Fruit fly (Drosophila melanogaster): ENCODE measurements around the gene mfrn.

Gene mfrn

dm6 chr3R:27922673-27923175 is 25.1 kb downstream of the mfrn start, which contains the start of gene RpL4 (continued):
- TF ChIP-seq CG10979 (tag; optimal IDR thresholded peaks at IDR 0.05) = peak; percentile 57
- peak; percentile 48 for TF ChIP-seq CG10462 (GFP tag; optimal IDR thresholded peaks at IDR 0.05)
- peak; percentile 56 for TF ChIP-seq CG17186 (GFP tag; optimal IDR thresholded peaks at IDR 0.05)
- TF ChIP-seq CG12942 (GFP tag; optimal IDR thresholded peaks at IDR 0.05) = peak; percentile 26
- peak; percentile 52 for TF ChIP-seq CG3726 (GFP tag; IDR thresholded peaks at IDR 0.05)
- peak; percentile 56; the same call in 1 of the 3 replicates for TF ChIP-seq B-H1 (GFP tag; IDR thresholded peaks at IDR 0.05)
- peak; percentile 61; the same call in 1 of the 2 replicates for TF ChIP-seq CG14014 (GFP tag; IDR thresholded peaks at IDR 0.05)
- peak; percentile 76 for TF ChIP-seq CG15601 (tag; optimal IDR thresholded peaks at IDR 0.05)
- TF ChIP-seq B-H2 (GFP tag; optimal IDR thresholded peaks at IDR 0.05) = peak; percentile 96
- TF ChIP-seq jumu (GFP tag; optimal IDR thresholded peaks at IDR 0.05) = no peak
- TF ChIP-seq CG8765 (GFP tag; IDR thresholded peaks at IDR 0.05) = no peak
- peak; percentile 72 for TF ChIP-seq slp2 (GFP tag; optimal IDR thresholded peaks at IDR 0.05)
- peak; percentile 94 for TF ChIP-seq chm (GFP tag; IDR thresholded peaks at IDR 0.05)
- peak; percentile 59 for TF ChIP-seq CG1647 (GFP tag; optimal IDR thresholded peaks at IDR 0.05)
- TF ChIP-seq CG3847 (GFP tag; IDR thresholded peaks at IDR 0.05) = peak; percentile 80
- TF ChIP-seq chinmo (GFP tag; IDR thresholded peaks at IDR 0.05; ENCODE audit: partially characterized antibody) = no peak
- peak; percentile 78 for TF ChIP-seq CG8089 (GFP tag; optimal IDR thresholded peaks at IDR 0.05)
- TF ChIP-seq ase (GFP tag; IDR thresholded peaks at IDR 0.05) = peak; percentile 74; the same call in 2 of the 3 replicates
- peak; percentile 72 for TF ChIP-seq sug (tag; optimal IDR thresholded peaks at IDR 0.05)
- peak; percentile 83 for TF ChIP-seq sd (tag; optimal IDR thresholded peaks at IDR 0.05)
- peak; percentile 44 for TF ChIP-seq oc (tag; optimal IDR thresholded peaks at IDR 0.05)
- TF ChIP-seq phol (tag; optimal IDR thresholded peaks at IDR 0.05) = peak; percentile 86
- TF ChIP-seq CG2889 (GFP tag; IDR thresholded peaks at IDR 0.05) = no peak
- no peak for TF ChIP-seq lov (optimal IDR thresholded peaks at IDR 0.05)
- peak; percentile 87 for TF ChIP-seq lov (GFP tag; IDR thresholded peaks at IDR 0.05)
- TF ChIP-seq ttk (GFP tag; IDR thresholded peaks at IDR 0.05) = peak; percentile 70; the same call in 1 of the 2 replicates
- no peak for TF ChIP-seq jing (GFP tag; optimal IDR thresholded peaks at IDR 0.05)
- TF ChIP-seq lab (GFP tag; optimal IDR thresholded peaks at IDR 0.05) = peak; percentile 93
- no peak for TF ChIP-seq Hr39 (optimal IDR thresholded peaks at IDR 0.05)
- peak; percentile 94 for TF ChIP-seq odd (GFP tag; optimal IDR thresholded peaks at IDR 0.05)
- no peak for TF ChIP-seq Adf1 (GFP tag; IDR thresholded peaks at IDR 0.05)
- TF ChIP-seq eve (GFP tag; optimal IDR thresholded peaks at IDR 0.05) = no peak
- TF ChIP-seq z (GFP tag; IDR thresholded peaks at IDR 0.05) = no peak
- TF ChIP-seq CG30431 (GFP tag; optimal IDR thresholded peaks at IDR 0.05) = peak; percentile 76
- TF ChIP-seq CG1529 (GFP tag; optimal IDR thresholded peaks at IDR 0.05) = peak; percentile 78
- TF ChIP-seq CG34224 (GFP tag; IDR thresholded peaks at IDR 0.05; ENCODE audit: partially characterized antibody) = no peak
- peak; percentile 57; the same call in 1 of the 2 replicates for TF ChIP-seq CG4730 (GFP tag; IDR thresholded peaks at IDR 0.05)
- TF ChIP-seq sc (optimal IDR thresholded peaks at IDR 0.05) = no peak
- peak; percentile 88 for TF ChIP-seq sc (GFP tag; optimal IDR thresholded peaks at IDR 0.05)
- TF ChIP-seq ems (GFP tag; optimal IDR thresholded peaks at IDR 0.05) = peak; percentile 35
- TF ChIP-seq CG3407 (GFP tag; optimal IDR thresholded peaks at IDR 0.05) = peak; percentile 85
- peak; percentile 45 for TF ChIP-seq pzg (GFP tag; optimal IDR thresholded peaks at IDR 0.05)
- peak; percentile 31 for TF ChIP-seq CG7745 (tag; optimal IDR thresholded peaks at IDR 0.05)
- TF ChIP-seq Lpt (GFP tag; optimal IDR thresholded peaks at IDR 0.05) = no peak
- peak; percentile 90 for TF ChIP-seq CG11456 (GFP tag; IDR thresholded peaks at IDR 0.05)
- TF ChIP-seq vvl (GFP tag; IDR thresholded peaks at IDR 0.05) = peak; percentile 90
- peak; percentile 71 for TF ChIP-seq stc (GFP tag; IDR thresholded peaks at IDR 0.05)
- TF ChIP-seq Bdp1 (GFP tag; optimal IDR thresholded peaks at IDR 0.05) = peak; percentile 66
- 0 out of 3 replicates have a peak, but pooled peaks have one; percentile 42 for TF ChIP-seq mld (GFP tag; IDR thresholded peaks at IDR 0.05; ENCODE audit: partially characterized antibody)
- peak; percentile 88 for TF ChIP-seq CG12071 (GFP tag; optimal IDR thresholded peaks at IDR 0.05)
- peak; percentile 51 for TF ChIP-seq CG12155 (GFP tag; optimal IDR thresholded peaks at IDR 0.05)
- no peak for TF ChIP-seq Poxn (GFP tag; IDR thresholded peaks at IDR 0.05)

All from whole organism, embryonic.